Fruit fly (Drosophila melanogaster): Measurements from ENCODE around the gene CG4793.
A peak's percentile ranks its signal among the peaks of the same experiment; 100 is the strongest.

CG4793 gene

dm6 chr2L:15923095-15923494 is at the start of gene CG4793:
Gene CG4793 (plus strand): TSS chr2L:15923395.
- TF ChIP-seq pan (optimal IDR thresholded peaks at IDR 0.05) (peak; percentile 62), Dll (optimal IDR thresholded peaks at IDR 0.05) (no peak)

- no peak for TF ChIP-seq EcR (GFP tag; optimal IDR thresholded peaks at IDR 0.05)
- no peak for TF ChIP-seq usp (GFP tag; optimal IDR thresholded peaks at IDR 0.05)
- TF ChIP-seq CG8478 (optimal IDR thresholded peaks at IDR 0.05), result no peak
- no peak for TF ChIP-seq Dll (optimal IDR thresholded peaks at IDR 0.05)
- no peak for TF ChIP-seq pan (optimal IDR thresholded peaks at IDR 0.05)
- TF ChIP-seq psq (optimal IDR thresholded peaks at IDR 0.05), result no peak
Measured at dm6 chr2L:15880056-15880455, 43.1 kb upstream of the CG4793 start, which contains the start of gene CG7653. Gene CG7653 (minus strand): TSS chr2L:15880156.

dm6 chr2L:15883090-15883489 is 40.1 kb upstream of the CG4793 start, which contains the start of gene CG44475:
Gene CG44475 (minus strand): TSS chr2L:15883190.
- TF ChIP-seq Dll (optimal IDR thresholded peaks at IDR 0.05) (no peak), pan (optimal IDR thresholded peaks at IDR 0.05) (no peak), CG8478 (optimal IDR thresholded peaks at IDR 0.05) (no peak), usp (GFP tag; optimal IDR thresholded peaks at IDR 0.05) (no peak), EcR (GFP tag; optimal IDR thresholded peaks at IDR 0.05) (no peak), psq (optimal IDR thresholded peaks at IDR 0.05) (no peak)

- TF ChIP-seq Dll (optimal IDR thresholded peaks at IDR 0.05) (no peak), CG8478 (optimal IDR thresholded peaks at IDR 0.05) (no peak), EcR (GFP tag; optimal IDR thresholded peaks at IDR 0.05) (no peak), pan (optimal IDR thresholded peaks at IDR 0.05) (no peak), psq (optimal IDR thresholded peaks at IDR 0.05) (no peak)
Measured at dm6 chr2L:15886187-15886586, 37.0 kb upstream of the CG4793 start.

dm6 chr2L:15893711-15894110 is 29.5 kb upstream of the CG4793 start, which contains the start of gene Tep1:
Gene Tep1 (minus strand): TSS chr2L:15893811.
- TF ChIP-seq CG8478 (optimal IDR thresholded peaks at IDR 0.05) (no peak), pan (optimal IDR thresholded peaks at IDR 0.05) (no peak), usp (GFP tag; optimal IDR thresholded peaks at IDR 0.05) (no peak), psq (optimal IDR thresholded peaks at IDR 0.05) (no peak), Dll (optimal IDR thresholded peaks at IDR 0.05) (no peak), EcR (GFP tag; optimal IDR thresholded peaks at IDR 0.05) (no peak)

dm6 chr2L:15895154-15895553 is 28.0 kb upstream of the CG4793 start, which contains the start of gene CG31735:
Gene CG31735 (plus strand): TSS chr2L:15895454.
- TF ChIP-seq usp (GFP tag; optimal IDR thresholded peaks at IDR 0.05), result no peak
- TF ChIP-seq EcR (GFP tag; optimal IDR thresholded peaks at IDR 0.05), result no peak
- TF ChIP-seq Dll (optimal IDR thresholded peaks at IDR 0.05), result no peak

DNA sequence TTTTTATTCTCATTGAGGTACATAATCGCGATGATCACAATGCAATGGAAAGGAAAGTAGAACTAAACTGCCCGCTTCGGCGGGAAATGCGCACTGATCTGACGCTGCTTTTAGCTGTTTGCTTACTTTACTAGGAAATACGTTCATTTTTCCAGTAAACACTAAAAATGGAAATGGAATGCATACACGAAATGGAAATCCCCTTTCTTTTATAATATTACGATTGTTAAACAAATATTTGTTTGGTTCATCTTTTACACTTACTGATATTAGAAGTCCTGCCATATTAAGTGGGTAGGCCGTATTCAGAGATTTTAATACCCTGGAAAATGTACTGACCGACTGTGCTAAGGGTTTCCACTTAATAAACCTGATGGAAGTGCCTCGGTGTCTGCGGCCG is 22.8 kb upstream of the CG4793 start, which contains the start of gene CG31823:
TSS of gene CG31823 (minus strand) at position 101 of the 400 bp plus-strand sequence.
- TF ChIP-seq CG8478 (optimal IDR thresholded peaks at IDR 0.05) (no peak), psq (optimal IDR thresholded peaks at IDR 0.05) (no peak), EcR (GFP tag; optimal IDR thresholded peaks at IDR 0.05) (no peak), usp (GFP tag; optimal IDR thresholded peaks at IDR 0.05) (no peak), pan (optimal IDR thresholded peaks at IDR 0.05) (no peak)

- TF ChIP-seq psq (optimal IDR thresholded peaks at IDR 0.05) (no peak), usp (GFP tag; optimal IDR thresholded peaks at IDR 0.05) (no peak), Dll (optimal IDR thresholded peaks at IDR 0.05) (no peak), EcR (GFP tag; optimal IDR thresholded peaks at IDR 0.05) (no peak), pan (optimal IDR thresholded peaks at IDR 0.05) (no peak), CG8478 (optimal IDR thresholded peaks at IDR 0.05) (no peak)
Measured at dm6 chr2L:15902310-15902709, 20.9 kb upstream of the CG4793 start, which contains the start of gene CG31821. Gene CG31821 (minus strand): TSS chr2L:15902410.

DNA sequence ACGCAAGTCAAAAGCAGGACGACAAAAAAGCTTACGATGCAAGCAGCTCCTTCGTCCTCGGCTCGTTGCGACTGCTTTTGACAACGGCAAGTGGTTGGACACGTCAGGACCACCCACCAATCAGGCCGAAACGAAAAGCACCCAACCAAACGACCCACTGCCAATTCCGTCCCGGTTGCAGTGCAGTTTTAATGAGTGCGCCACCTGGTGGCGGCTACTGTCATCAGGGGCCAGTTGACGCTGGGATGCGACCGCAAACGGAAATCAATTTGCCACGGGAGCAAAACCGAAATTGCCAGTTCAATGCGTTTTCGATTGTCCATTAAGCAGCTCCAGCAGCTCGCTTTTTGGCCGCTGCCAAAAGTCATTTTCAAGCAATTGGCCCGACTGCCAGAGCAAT is 19.5 kb upstream of the CG4793 start:
- TF ChIP-seq CG8478 (optimal IDR thresholded peaks at IDR 0.05) (no peak), pan (optimal IDR thresholded peaks at IDR 0.05) (no peak), EcR (GFP tag; optimal IDR thresholded peaks at IDR 0.05) (no peak), usp (GFP tag; optimal IDR thresholded peaks at IDR 0.05) (no peak), psq (optimal IDR thresholded peaks at IDR 0.05) (no peak), Dll (optimal IDR thresholded peaks at IDR 0.05) (no peak)

- TF ChIP-seq pan (optimal IDR thresholded peaks at IDR 0.05) (no peak), usp (GFP tag; optimal IDR thresholded peaks at IDR 0.05) (no peak), Dll (optimal IDR thresholded peaks at IDR 0.05) (no peak), psq (optimal IDR thresholded peaks at IDR 0.05) (no peak), CG8478 (optimal IDR thresholded peaks at IDR 0.05) (no peak), EcR (GFP tag; optimal IDR thresholded peaks at IDR 0.05) (no peak)
Measured at dm6 chr2L:15907358-15907757, 15.8 kb upstream of the CG4793 start.

DNA sequence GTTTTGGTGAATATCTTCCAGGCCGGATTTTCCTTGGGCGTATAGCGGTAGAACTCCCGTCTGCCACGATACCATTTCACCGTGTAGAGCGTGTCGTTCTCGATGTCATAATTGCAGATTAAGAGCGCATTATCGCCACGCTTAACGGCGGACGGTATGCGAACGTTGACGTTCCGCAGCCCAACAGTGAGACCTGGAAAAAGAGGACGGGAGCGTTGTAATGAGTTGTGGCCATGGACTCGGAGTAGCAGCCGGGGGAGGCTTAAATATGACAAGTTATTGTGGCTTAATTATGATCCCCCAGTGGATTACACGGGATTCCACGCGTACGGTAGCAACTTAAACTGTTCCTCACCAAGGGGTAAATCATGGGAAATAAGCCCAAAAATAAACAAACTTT is 15.1 kb upstream of the CG4793 start:
- TF ChIP-seq usp (GFP tag; optimal IDR thresholded peaks at IDR 0.05) (no peak), psq (optimal IDR thresholded peaks at IDR 0.05) (no peak)

dm6 chr2L:15908496-15909276 is 14.5 kb upstream of the CG4793 start:
- TF ChIP-seq pan (optimal IDR thresholded peaks at IDR 0.05) (no peak), EcR (GFP tag; optimal IDR thresholded peaks at IDR 0.05) (peak; percentile 78 to 91)

DNA sequence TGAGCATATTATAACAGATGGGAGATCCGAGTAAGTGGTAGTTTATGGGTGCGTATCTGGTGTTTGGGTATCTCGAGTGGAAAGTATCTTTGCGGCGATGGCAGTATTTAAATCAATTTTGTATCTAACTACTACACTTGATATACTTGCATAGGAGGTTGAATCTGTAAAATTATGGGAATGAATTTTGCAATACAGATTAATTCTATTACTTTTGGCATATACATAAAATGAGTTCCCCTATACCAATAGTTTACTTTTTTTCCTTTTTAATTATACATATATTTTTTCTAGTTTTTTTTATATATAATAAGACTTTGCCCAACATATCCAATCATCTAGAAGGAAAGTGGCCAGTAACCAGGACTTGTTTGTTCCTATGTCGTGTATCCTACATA is 13.9 kb upstream of the CG4793 start:
- TF ChIP-seq psq (optimal IDR thresholded peaks at IDR 0.05) (no peak), pan (optimal IDR thresholded peaks at IDR 0.05) (no peak), EcR (GFP tag; optimal IDR thresholded peaks at IDR 0.05) (no peak), CG8478 (optimal IDR thresholded peaks at IDR 0.05) (no peak), Dll (optimal IDR thresholded peaks at IDR 0.05) (no peak), usp (GFP tag; optimal IDR thresholded peaks at IDR 0.05) (no peak)
